Fruit fly (Drosophila melanogaster): ENCODE data around the gene IFT52.

DNA sequence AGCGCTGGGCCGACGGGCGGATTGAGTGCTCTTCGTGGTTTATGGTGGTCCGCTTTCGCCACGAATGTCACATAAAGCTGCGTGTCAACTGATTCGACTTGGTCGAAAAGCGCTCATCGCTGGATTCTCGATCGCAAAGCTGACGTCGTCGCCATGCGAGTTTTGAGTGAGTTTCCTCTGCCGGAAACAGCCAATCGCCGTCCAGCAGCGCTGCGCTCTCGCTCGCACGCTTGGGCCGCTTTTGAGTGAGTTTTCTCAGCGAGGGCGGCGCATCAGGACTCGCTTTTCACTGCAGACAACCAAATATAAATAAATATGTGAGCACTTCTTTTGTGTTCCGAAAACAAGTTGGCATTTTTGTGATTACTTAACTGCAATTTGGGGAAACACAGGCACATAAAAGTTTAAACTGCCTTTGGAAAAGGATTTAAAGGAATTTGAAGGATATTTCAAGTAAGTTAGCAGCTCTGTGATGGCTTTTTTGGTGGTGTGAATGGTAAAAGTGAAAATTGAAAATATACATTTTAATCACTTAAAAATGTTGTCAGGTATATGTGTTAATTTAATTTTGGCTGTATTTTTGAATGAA, 10.3 kb downstream of the IFT52 start, which contains the start of gene eya:
- TF ChIP-seq h (GFP tag; optimal IDR thresholded peaks at IDR 0.05) (no peak), fru (GFP tag; optimal IDR thresholded peaks at IDR 0.05) (no peak)
